2 fruit fly cellular contexts compared by ENCODE assay signal in genomic region chr2L:1665879-1666278, dm6.
TF ChIP-seq lines count a peak whose summit lies in the region.

No protein-coding gene starts in this region.

TF ChIP-seq in whole organism, prepupa, 60 proteins besides CTCF, POLR2A, EP300 and RAD21:
- TF ChIP-seq Ets96B (tag; optimal IDR thresholded peaks at IDR 0.05; lab: Kevin White, UChicago) (no peak), vri (GFP tag; optimal IDR thresholded peaks at IDR 0.05; lab: Kevin White, UChicago) (peak; percentile 63)

TF ChIP-seq in whole organism, wandering third instar larva, 38 proteins besides CTCF, POLR2A, EP300 and RAD21:
- TF ChIP-seq psq (GFP tag; optimal IDR thresholded peaks at IDR 0.05; lab: Kevin White, UChicago) (no peak), Rel (GFP tag; optimal IDR thresholded peaks at IDR 0.05; lab: Kevin White, UChicago) (no peak), Rel (tag; optimal IDR thresholded peaks at IDR 0.05; lab: Kevin White, UChicago) (peak; percentile 66), usp (GFP tag; optimal IDR thresholded peaks at IDR 0.05; lab: Kevin White, UChicago) (no peak)
TF ChIP-seq in whole organism, wandering third instar larva: peak in this region for 1.
